Worm (Caenorhabditis elegans): Measurements from ENCODE around the gene F55G1.15.

The F55G1.15 gene

DNA sequence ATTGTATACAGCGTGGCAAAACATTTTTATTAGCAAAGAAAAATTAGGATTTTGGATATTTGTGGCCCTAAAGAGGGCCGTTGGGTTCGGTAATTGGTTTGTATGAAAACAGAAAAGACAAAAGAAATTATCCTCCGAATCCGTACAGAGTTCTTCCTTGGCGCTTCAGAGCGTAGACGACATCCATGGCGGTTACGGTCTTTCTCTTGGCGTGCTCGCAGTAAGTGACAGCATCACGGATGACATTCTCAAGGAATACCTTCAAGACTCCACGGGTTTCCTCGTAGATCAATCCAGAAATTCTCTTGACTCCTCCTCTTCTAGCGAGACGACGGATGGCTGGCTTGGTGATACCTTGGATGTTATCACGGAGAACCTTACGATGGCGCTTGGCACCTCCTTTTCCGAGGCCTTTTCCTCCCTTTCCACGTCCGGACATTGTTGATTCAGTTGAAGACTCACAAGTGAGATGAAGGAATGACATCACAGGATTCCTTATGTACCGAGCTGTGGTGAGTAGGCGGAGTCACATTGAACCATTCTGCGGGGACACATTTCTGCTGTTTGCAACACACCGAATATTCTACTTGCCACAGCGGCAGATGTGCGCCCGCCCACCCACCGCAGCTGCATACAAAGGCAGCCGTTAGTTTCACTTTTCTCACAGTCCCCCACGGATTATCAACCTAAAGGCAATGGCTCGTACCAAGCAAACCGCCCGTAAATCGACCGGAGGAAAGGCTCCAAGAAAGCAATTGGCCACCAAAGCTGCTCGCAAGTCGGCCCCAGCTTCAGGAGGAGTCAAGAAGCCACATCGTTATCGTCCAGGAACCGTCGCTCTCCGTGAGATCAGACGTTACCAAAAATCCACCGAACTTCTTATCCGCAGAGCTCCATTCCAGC is 13.4 kb downstream of the F55G1.15 start, which contains the start of the genes his-60 and his-59 (continued):
- TF ChIP-seq daf-12 (tag; optimal IDR thresholded peaks at IDR 0.05) (no peak), daf-16 (GFP tag; optimal IDR thresholded peaks at IDR 0.05) (no peak), daf-16 (tag; optimal IDR thresholded peaks at IDR 0.05) (peak; percentile 62), ama-1 (optimal IDR thresholded peaks at IDR 0.05) (peak; percentile 50), lim-7 (GFP tag; IDR thresholded peaks at IDR 0.05) (peak; percentile 85), php-3 (GFP tag; IDR thresholded peaks at IDR 0.05) (peak; percentile 59; the same call in 1 of the 2 replicates), ces-1 (GFP tag; optimal IDR thresholded peaks at IDR 0.05) (no peak), dmd-6 (GFP tag; IDR thresholded peaks at IDR 0.05) (no peak), mdt-29 (GFP tag; IDR thresholded peaks at IDR 0.05) (peak; percentile 26; the same call in 1 of the 2 replicates), ctbp-1 (GFP tag; IDR thresholded peaks at IDR 0.05) (no peak), set-16 (GFP tag; IDR thresholded peaks at IDR 0.05) (peak; percentile 71), zfp-2 (tag; optimal IDR thresholded peaks at IDR 0.05) (no peak), ceh-82 (tag; optimal IDR thresholded peaks at IDR 0.05) (no peak), attf-4 (tag; optimal IDR thresholded peaks at IDR 0.05) (no peak), lin-38 (GFP tag; IDR thresholded peaks at IDR 0.05) (peak; percentile 48), ZK546.5 (tag; optimal IDR thresholded peaks at IDR 0.05) (no peak), arid-1 (GFP tag; conservative IDR thresholded peaks at IDR 0.05) (peak; percentile 71), lin-1 (GFP tag; IDR thresholded peaks at IDR 0.05) (peak; percentile 37; the same call in 1 of the 2 replicates), aly-2 (tag; optimal IDR thresholded peaks at IDR 0.05) (no peak), unc-130 (GFP tag; optimal IDR thresholded peaks at IDR 0.05) (no peak), rbr-2 (tag; optimal IDR thresholded peaks at IDR 0.05) (peak; percentile 55), nhr-48 (tag; optimal IDR thresholded peaks at IDR 0.05) (peak; percentile 82), ceh-20 (GFP tag; IDR thresholded peaks at IDR 0.05) (no peak; the same call in 1 of the 2 replicates), egl-43 (GFP tag; IDR thresholded peaks at IDR 0.05) (peak; percentile 77), hif-1 (tag; optimal IDR thresholded peaks at IDR 0.05) (no peak), dmd-9 (GFP tag; IDR thresholded peaks at IDR 0.05) (no peak), T26A8.4 (GFP tag; IDR thresholded peaks at IDR 0.05) (no peak), mes-2 (tag; optimal IDR thresholded peaks at IDR 0.05; ENCODE audit: poor library complexity, severe bottlenecking) (peak; percentile 80), dpl-1 (GFP tag; optimal IDR thresholded peaks at IDR 0.05) (peak; percentile 43)

- TF ChIP-seq zfp-3 (GFP tag; conservative IDR thresholded peaks at IDR 0.05): no peak
- TF ChIP-seq dmd-6 (GFP tag; IDR thresholded peaks at IDR 0.05): peak; percentile 79
- no peak for TF ChIP-seq snpc-4 (tag; optimal IDR thresholded peaks at IDR 0.05)
- TF ChIP-seq ztf-11 (tag; optimal IDR thresholded peaks at IDR 0.05): no peak
- no peak; the same call in 1 of the 2 replicates for TF ChIP-seq F26F4.8 (GFP tag; conservative IDR thresholded peaks at IDR 0.05)
- TF ChIP-seq D1046.2 (GFP tag; IDR thresholded peaks at IDR 0.05): 0 out of 2 replicates have a peak, but pooled peaks have one; percentile 40
- no peak for TF ChIP-seq ctbp-1 (GFP tag; IDR thresholded peaks at IDR 0.05)
- 0 out of 2 replicates have a peak, but pooled peaks have one; percentile 25 for TF ChIP-seq php-3 (GFP tag; IDR thresholded peaks at IDR 0.05)
- no peak for TF ChIP-seq unc-130 (GFP tag; optimal IDR thresholded peaks at IDR 0.05)
- no peak for TF ChIP-seq lir-3 (tag; optimal IDR thresholded peaks at IDR 0.05)
- TF ChIP-seq pqm-1 (tag; optimal IDR thresholded peaks at IDR 0.05): peak; percentile 30
- no peak for TF ChIP-seq ces-1 (GFP tag; optimal IDR thresholded peaks at IDR 0.05)
- TF ChIP-seq nhr-25 (tag; optimal IDR thresholded peaks at IDR 0.05; ENCODE audit: borderline replicate concordance, insufficient read depth): peak; percentile 8
- TF ChIP-seq zip-11 (GFP tag; IDR thresholded peaks at IDR 0.05): no peak
- TF ChIP-seq dmd-8 (GFP tag; IDR thresholded peaks at IDR 0.05): peak; percentile 68; the same call in 1 of the 2 replicates
- TF ChIP-seq Y5F2A.4 (GFP tag; optimal IDR thresholded peaks at IDR 0.05): no peak
- peak; percentile 97 for TF ChIP-seq nhr-48 (tag; optimal IDR thresholded peaks at IDR 0.05)
- no peak for TF ChIP-seq jun-1 (tag; optimal IDR thresholded peaks at IDR 0.05)
- peak in 1 of 2 experiments; percentile 17 for TF ChIP-seq daf-16 (GFP tag; optimal IDR thresholded peaks at IDR 0.05)
- TF ChIP-seq daf-16 (tag; optimal IDR thresholded peaks at IDR 0.05): peak; percentile 87
- TF ChIP-seq Y48G9A.11 (GFP tag; IDR thresholded peaks at IDR 0.05): no peak
- no peak for TF ChIP-seq aly-2 (tag; optimal IDR thresholded peaks at IDR 0.05)
- no peak for TF ChIP-seq ceh-82 (tag; optimal IDR thresholded peaks at IDR 0.05)
- no peak for TF ChIP-seq skn-1 (tag; optimal IDR thresholded peaks at IDR 0.05)
- peak; percentile 27; the same call in 1 of the 2 replicates for TF ChIP-seq set-16 (GFP tag; IDR thresholded peaks at IDR 0.05)
- no peak for TF ChIP-seq cey-2 (tag; optimal IDR thresholded peaks at IDR 0.05; ENCODE audit: borderline replicate concordance, insufficient read depth)
- TF ChIP-seq nhr-11 (tag; optimal IDR thresholded peaks at IDR 0.05): no peak
Observed at ce11 chrIV:7486201-7486947, 14.9 kb downstream of the F55G1.15 start, which contains the start of the genes his-61 and his-62. TSS of gene his-61 (minus strand) at chrIV:7486217. TSS of gene his-62 (plus strand) at chrIV:7486545.
